Worm (Caenorhabditis elegans): Measurements from ENCODE around the gene rdl-1.

rdl-1 gene

ce11 chrIV:7790151-7790691, 20.2 kb upstream of the rdl-1 start:
- TF ChIP-seq W03F9.2 (tag; optimal IDR thresholded peaks at IDR 0.05): no peak
- no peak for TF ChIP-seq him-1 (tag; optimal IDR thresholded peaks at IDR 0.05)
- TF ChIP-seq dao-5 (tag; optimal IDR thresholded peaks at IDR 0.05): no peak

ce11 chrIV:7789521-7789949, 19.5 kb upstream of the rdl-1 start, which contains the start of gene imp-3:
TSS of gene imp-3 (minus strand) at chrIV:7789613.
- TF ChIP-seq him-1 (tag; optimal IDR thresholded peaks at IDR 0.05): no peak

- TF ChIP-seq W03F9.2 (tag; optimal IDR thresholded peaks at IDR 0.05): peak; percentile 73
- no peak for TF ChIP-seq him-1 (tag; optimal IDR thresholded peaks at IDR 0.05)
- TF ChIP-seq dao-5 (tag; optimal IDR thresholded peaks at IDR 0.05): no peak
These were observed 15.5 kb upstream of the rdl-1 start, which contains the start of gene tag-322 for ce11 chrIV:7785506-7786065. TSS of gene tag-322 (minus strand) at chrIV:7785556.

ce11 chrIV:7783801-7784411, 13.8 kb upstream of the rdl-1 start, which contains the start of gene tag-321:
TSS of gene tag-321 (minus strand) at chrIV:7783851.
- TF ChIP-seq W03F9.2 (tag; optimal IDR thresholded peaks at IDR 0.05): no peak
- TF ChIP-seq dao-5 (tag; optimal IDR thresholded peaks at IDR 0.05): no peak
- TF ChIP-seq him-1 (tag; optimal IDR thresholded peaks at IDR 0.05): no peak

- TF ChIP-seq him-1 (tag; optimal IDR thresholded peaks at IDR 0.05) (no peak), dao-5 (tag; optimal IDR thresholded peaks at IDR 0.05) (no peak), W03F9.2 (tag; optimal IDR thresholded peaks at IDR 0.05) (no peak)
These were observed 12.2 kb upstream of the rdl-1 start, which contains the start of gene sec-10 for ce11 chrIV:7782292-7782691. TSS of gene sec-10 (minus strand) at chrIV:7782499.

ce11 chrIV:7778865-7779264, 8.8 kb upstream of the rdl-1 start, which contains the start of gene rpap-3:
TSS of gene rpap-3 (minus strand) at chrIV:7778965.
- TF ChIP-seq dao-5 (tag; optimal IDR thresholded peaks at IDR 0.05) (no peak), him-1 (tag; optimal IDR thresholded peaks at IDR 0.05) (no peak), W03F9.2 (tag; optimal IDR thresholded peaks at IDR 0.05) (no peak)

ce11 chrIV:7775725-7776124, 5.7 kb upstream of the rdl-1 start, which contains the start of gene swd-2.1:
TSS of gene swd-2.1 (plus strand) at chrIV:7776025.
- no peak for TF ChIP-seq him-1 (tag; optimal IDR thresholded peaks at IDR 0.05)
- no peak for TF ChIP-seq dao-5 (tag; optimal IDR thresholded peaks at IDR 0.05)
- no peak for TF ChIP-seq W03F9.2 (tag; optimal IDR thresholded peaks at IDR 0.05)

ce11 chrIV:7774206-7774605, 4.1 kb upstream of the rdl-1 start, which contains the start of the genes hcf-1 and swd-2.2:
TSS of gene hcf-1 (minus strand) at chrIV:7774275.
TSS of gene swd-2.2 (plus strand) at chrIV:7774411.
- TF ChIP-seq him-1 (tag; optimal IDR thresholded peaks at IDR 0.05): no peak
- TF ChIP-seq W03F9.2 (tag; optimal IDR thresholded peaks at IDR 0.05): peak; percentile 46
- TF ChIP-seq dao-5 (tag; optimal IDR thresholded peaks at IDR 0.05): no peak

- TF ChIP-seq W03F9.2 (tag; optimal IDR thresholded peaks at IDR 0.05) (peak; percentile 37), dao-5 (tag; optimal IDR thresholded peaks at IDR 0.05) (no peak)
These were observed 5.7 kb downstream of the rdl-1 start for ce11 chrIV:7764319-7764718.

ce11 chrIV:7763748-7764147, 6.3 kb downstream of the rdl-1 start, which contains the start of the genes C46A5.6 and C46A5.1:
TSS of gene C46A5.6 (minus strand) at chrIV:7763848.
TSS of gene C46A5.1 (plus strand) at chrIV:7763931.
- TF ChIP-seq him-1 (tag; optimal IDR thresholded peaks at IDR 0.05) (no peak), W03F9.2 (tag; optimal IDR thresholded peaks at IDR 0.05) (no peak), dao-5 (tag; optimal IDR thresholded peaks at IDR 0.05) (no peak)

- no peak for TF ChIP-seq W03F9.2 (tag; optimal IDR thresholded peaks at IDR 0.05)
These were observed 9.9 kb downstream of the rdl-1 start, which contains the start of gene del-7 for ce11 chrIV:7760117-7760516. TSS of gene del-7 (plus strand) at chrIV:7760417.

- TF ChIP-seq W03F9.2 (tag; optimal IDR thresholded peaks at IDR 0.05) (no peak), him-1 (tag; optimal IDR thresholded peaks at IDR 0.05) (no peak), dao-5 (tag; optimal IDR thresholded peaks at IDR 0.05) (no peak)
These were observed 10.5 kb downstream of the rdl-1 start, which contains the start of gene dsb-3 for ce11 chrIV:7759527-7759926. TSS of gene dsb-3 (minus strand) at chrIV:7759627.

ce11 chrIV:7757245-7757644, 12.8 kb downstream of the rdl-1 start, which contains the start of gene C46A5.4:
TSS of gene C46A5.4 (minus strand) at chrIV:7757345.
- TF ChIP-seq dao-5 (tag; optimal IDR thresholded peaks at IDR 0.05): no peak
- TF ChIP-seq him-1 (tag; optimal IDR thresholded peaks at IDR 0.05): no peak
- TF ChIP-seq W03F9.2 (tag; optimal IDR thresholded peaks at IDR 0.05): no peak

ce11 chrIV:7754114-7754513, 15.9 kb downstream of the rdl-1 start:
- TF ChIP-seq him-1 (tag; optimal IDR thresholded peaks at IDR 0.05) (no peak), dao-5 (tag; optimal IDR thresholded peaks at IDR 0.05) (no peak), W03F9.2 (tag; optimal IDR thresholded peaks at IDR 0.05) (no peak)

All from whole organism, L4/young adult.